Worm (Caenorhabditis elegans) whole organism, L1 larva: ENCODE results near the gene srj-49.

Source experiments
- C04F5.9 ChIP-seq: sonication (generic microtip); optimal IDR thresholded peaks from 2 replicates; lab custom pipeline; 2016; ENCODE audit warnings: missing genetic modification characterization, missing compliant biosample characterization
- aha-1 ChIP-seq: fragments of 150-350 bp; optimal IDR thresholded peaks from 2 replicates; lab custom pipeline; 2014; ENCODE audit warnings: missing biosample characterization, missing genetic modification characterization
- ama-1 ChIP-seq: fragments of 150-350 bp; optimal IDR thresholded peaks from 2 replicates; lab custom pipeline; 2014
- ceh-63 ChIP-seq: fragments of 200-800 bp; sonication (Bioruptor generic); optimal IDR thresholded peaks from 2 replicates; lab custom pipeline; 2018; ENCODE audit warnings: mild to moderate bottlenecking, missing genetic modification characterization, missing compliant biosample characterization
- ceh-82 ChIP-seq, 3 experiments: fragments of 150-350 bp in 1 of 3; sonication (generic microtip) in 2 of 3; optimal IDR thresholded peaks; 2 replicates each; lab custom pipeline; 2014 to 2017; ENCODE audit warnings: missing biosample characterization in 3 of 3, missing genetic modification characterization in 3 of 3
- ceh-88 ChIP-seq: fragments of 200-800 bp; sonication (Bioruptor generic); IDR thresholded peaks from 2 replicates; pipeline ENCODE4 v1.3.6; 2022; ENCODE audit warnings: missing genetic modification characterization, missing compliant biosample characterization
- ceh-90 ChIP-seq: sonication (generic microtip); optimal IDR thresholded peaks from 2 replicates; lab custom pipeline; 2016; ENCODE audit warnings: missing genetic modification characterization, missing compliant biosample characterization
- efl-1 ChIP-seq, 4 experiments: fragments of 150-350 bp; optimal IDR thresholded peaks in 3 of 4; peaks in 1 of 4; 1 replicate in 1 of 4; 2 replicates in 3 of 4; lab custom pipeline; 2014; ENCODE audit warnings: missing biosample characterization in 2 of 4, missing genetic modification characterization in 2 of 4, missing genetic modification reagents in 2 of 4
- efl-3 ChIP-seq: fragments of 200-800 bp; sonication (Bioruptor generic); optimal IDR thresholded peaks from 2 replicates; lab custom pipeline; 2018; ENCODE audit warnings: mild to moderate bottlenecking, missing genetic modification characterization, missing compliant biosample characterization
- egl-27 ChIP-seq, 2 experiments: fragments of 150-350 bp in 1 of 2; sonication (generic microtip); optimal IDR thresholded peaks; 3 replicates each; lab custom pipeline; 2017 to 2018; ENCODE audit warnings: missing biosample characterization in 2 of 2, missing genetic modification characterization in 2 of 2, missing genetic modification reagents in 2 of 2
- elt-2 ChIP-seq: sonication (generic microtip); optimal IDR thresholded peaks from 2 replicates; lab custom pipeline; 2016; ENCODE audit warnings: missing genetic modification characterization, mild to moderate bottlenecking, inconsistent platforms, missing compliant biosample characterization, missing genetic modification reagents
- fkh-10 ChIP-seq: sonication (generic microtip); optimal IDR thresholded peaks from 2 replicates; lab custom pipeline; 2017; ENCODE audit warnings: missing biosample characterization, missing genetic modification reagents, missing genetic modification characterization
- fkh-4 ChIP-seq: sonication (generic microtip); optimal IDR thresholded peaks from 2 replicates; lab custom pipeline; 2016; ENCODE audit warnings: missing compliant biosample characterization, missing genetic modification characterization, borderline replicate concordance
- grh-1 ChIP-seq: fragments of 200-800 bp; sonication (Bioruptor generic); IDR thresholded peaks from 2 replicates; pipeline ENCODE4 v1.3.6; 2022; ENCODE audit warnings: missing genetic modification reagents, missing genetic modification characterization, missing compliant biosample characterization
- hlh-17 ChIP-seq: fragments of 200-800 bp; sonication (Bioruptor generic); optimal IDR thresholded peaks from 2 replicates; lab custom pipeline; 2018; ENCODE audit warnings: missing genetic modification characterization, mild to moderate bottlenecking, missing compliant biosample characterization, moderate library complexity, borderline replicate concordance
- hlh-4 ChIP-seq: sonication (generic microtip); optimal IDR thresholded peaks from 2 replicates; lab custom pipeline; 2016; ENCODE audit warnings: mild to moderate bottlenecking, missing genetic modification characterization, missing compliant biosample characterization
- hpl-2 ChIP-seq: fragments of 150-350 bp; optimal IDR thresholded peaks from 2 replicates; lab custom pipeline; 2014; ENCODE audit warnings: missing biosample characterization, missing genetic modification reagents, missing genetic modification characterization
- lin-14 ChIP-seq: fragments of 200-800 bp; sonication (Bioruptor generic); optimal IDR thresholded peaks from 2 replicates; lab custom pipeline; 2018; ENCODE audit warnings: mild to moderate bottlenecking, missing genetic modification characterization, moderate library complexity, missing compliant biosample characterization
- lir-3 ChIP-seq: sonication (generic microtip); optimal IDR thresholded peaks from 2 replicates; lab custom pipeline; 2016; ENCODE audit warnings: mild to moderate bottlenecking, missing genetic modification characterization, moderate library complexity, missing compliant biosample characterization; ENCODE audit not compliant: poor library complexity
- mdl-1 ChIP-seq, 2 experiments: fragments of 150-350 bp; optimal IDR thresholded peaks; 2 replicates each; lab custom pipeline; 2014 to 2017; ENCODE audit warnings: missing biosample characterization in 2 of 2, missing genetic modification characterization in 2 of 2, inconsistent platforms in 1 of 2
- nhr-12 ChIP-seq: sonication (generic microtip); optimal IDR thresholded peaks from 2 replicates; lab custom pipeline; 2017; ENCODE audit warnings: missing biosample characterization, missing genetic modification characterization
- nhr-77 ChIP-seq: fragments of 150-350 bp; optimal IDR thresholded peaks from 2 replicates; lab custom pipeline; 2014; ENCODE audit warnings: missing biosample characterization, missing genetic modification characterization
- nhr-84 ChIP-seq: sonication (generic microtip); optimal IDR thresholded peaks from 2 replicates; lab custom pipeline; 2017; ENCODE audit warnings: missing biosample characterization, missing genetic modification characterization
- nhr-85 ChIP-seq: sonication (generic microtip); peaks from one replicate; lab custom pipeline; 2016; ENCODE audit warnings: missing genetic modification characterization, inconsistent platforms, missing compliant biosample characterization
- nhr-90 ChIP-seq: sonication (generic microtip); optimal IDR thresholded peaks from 2 replicates; lab custom pipeline; 2016; ENCODE audit warnings: mild to moderate bottlenecking, missing genetic modification characterization, missing compliant biosample characterization; ENCODE audit not compliant: poor library complexity
- pag-3 ChIP-seq: sonication (generic microtip); optimal IDR thresholded peaks from 2 replicates; lab custom pipeline; 2017; ENCODE audit warnings: missing genetic modification characterization, mild to moderate bottlenecking, missing compliant biosample characterization, antibody characterized with exemption, borderline replicate concordance; ENCODE audit not compliant: insufficient read depth
- pax-3 ChIP-seq: fragments of 200-800 bp; sonication (Bioruptor generic); optimal IDR thresholded peaks from 2 replicates; lab custom pipeline; 2018; ENCODE audit warnings: mild to moderate bottlenecking, missing genetic modification characterization, moderate library complexity, missing compliant biosample characterization
- sox-4 ChIP-seq: sonication (generic microtip); optimal IDR thresholded peaks from 2 replicates; lab custom pipeline; 2016; ENCODE audit warnings: missing genetic modification characterization, missing compliant biosample characterization
- swsn-7 ChIP-seq: sonication (generic microtip); optimal IDR thresholded peaks from 2 replicates; lab custom pipeline; 2016; ENCODE audit warnings: missing genetic modification characterization, missing compliant biosample characterization
- unc-30 ChIP-seq: sonication (generic microtip); optimal IDR thresholded peaks from 2 replicates; lab custom pipeline; 2017; ENCODE audit warnings: missing biosample characterization, missing genetic modification characterization
- vab-15 ChIP-seq: sonication (generic microtip); optimal IDR thresholded peaks from 2 replicates; lab custom pipeline; 2017; ENCODE audit warnings: missing genotype, mild to moderate bottlenecking, missing genetic modification characterization, missing compliant biosample characterization
- zag-1 ChIP-seq: fragments of 150-350 bp; optimal IDR thresholded peaks from 2 replicates; lab custom pipeline; 2014; ENCODE audit warnings: missing biosample characterization, missing genetic modification characterization
- zip-4 ChIP-seq: fragments of 200-800 bp; sonication (Bioruptor generic); optimal IDR thresholded peaks from 2 replicates; lab custom pipeline; 2018; ENCODE audit warnings: mild to moderate bottlenecking, missing genetic modification characterization, moderate library complexity, missing compliant biosample characterization

srj-49 gene

DNA sequence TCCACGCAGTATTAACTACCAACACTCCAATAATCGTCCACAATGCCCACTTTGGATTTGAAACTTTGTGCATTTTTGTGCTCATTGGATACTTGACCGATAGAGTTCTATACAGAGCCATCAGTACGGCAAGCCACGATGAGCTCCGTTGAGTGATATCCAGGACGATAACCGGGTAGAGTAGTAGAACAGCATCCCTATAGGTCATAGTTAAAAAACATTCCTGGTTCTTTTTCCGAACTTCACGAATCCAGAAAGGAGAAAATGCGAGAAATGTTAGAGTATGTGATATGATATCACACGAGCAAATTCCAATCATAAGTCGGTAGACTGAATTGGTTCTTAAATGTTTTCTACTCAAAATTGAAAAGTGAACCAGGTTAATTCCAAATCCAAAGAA is 40.1 kb upstream of the srj-49 start (continued):
- no peak for TF ChIP-seq elt-2 (tag; lab: Kevin White, UChicago)

DNA sequence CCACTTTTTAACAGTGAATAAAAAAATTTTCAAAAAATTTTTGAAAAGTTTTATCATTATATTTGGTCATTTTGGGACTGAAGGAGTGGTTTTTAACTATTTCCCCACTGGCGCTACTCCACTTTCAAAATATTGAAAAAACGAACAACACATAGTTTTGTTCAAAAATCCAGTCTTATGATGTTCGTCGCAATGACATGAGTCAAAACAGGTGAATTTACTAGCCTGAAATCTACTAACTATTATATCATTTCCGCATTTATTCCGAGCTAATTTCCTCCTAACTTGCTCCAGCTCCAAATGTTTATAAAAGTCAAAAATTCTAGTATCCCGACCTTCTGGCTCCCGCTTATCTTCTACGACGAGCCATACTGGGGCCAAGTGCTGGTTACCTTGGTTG is 36.3 kb upstream of the srj-49 start, which contains the start of gene sre-24:
Gene sre-24 (plus strand): TSS at position 301 of the 400 bp plus-strand sequence.
- TF ChIP-seq vab-15 (tag; lab: Kevin White, UChicago) (no peak), ama-1 (lab: Kevin White, UChicago) (no peak), nhr-85 (no peak), lir-3 (tag; lab: Kevin White, UChicago) (no peak), ceh-88 (no peak), swsn-7 (tag; lab: Kevin White, UChicago) (no peak), hlh-17 (no peak), nhr-84 (no peak), sox-4 (tag; lab: Kevin White, UChicago) (no peak), hpl-2 (no peak), zag-1 (tag; lab: Kevin White, UChicago) (no peak), pag-3 (tag; lab: Kevin White, UChicago) (no peak), nhr-77 (tag; lab: Kevin White, UChicago) (no peak), ceh-63 (GFP tag; lab: Kevin White, UChicago) (no peak), efl-1 (optimal IDR thresholded peaks at IDR 0.05; lab: Kevin White, UChicago) (no peak), efl-1 (GFP tag; optimal IDR thresholded peaks at IDR 0.05 in 1 of 2; lab: Kevin White, UChicago) (no peak), pax-3 (tag; lab: Kevin White, UChicago) (no peak), C04F5.9 (tag; lab: Kevin White, UChicago) (no peak), ceh-90 (no peak)

- no peak for TF ChIP-seq hlh-17
- no peak for TF ChIP-seq nhr-12 (tag; lab: Kevin White, UChicago)
- TF ChIP-seq fkh-10, result no peak
- no peak for TF ChIP-seq lin-14 (GFP tag; lab: Kevin White, UChicago)
- no peak for TF ChIP-seq C04F5.9 (tag; lab: Kevin White, UChicago)
- TF ChIP-seq efl-1 (optimal IDR thresholded peaks at IDR 0.05; lab: Kevin White, UChicago), result no peak
- TF ChIP-seq efl-1 (GFP tag; optimal IDR thresholded peaks at IDR 0.05 in 1 of 2; lab: Kevin White, UChicago), result no peak
- TF ChIP-seq fkh-4, result no peak
Observed at ce11 chrV:2883097-2883496, 35.0 kb upstream of the srj-49 start.

- no peak for TF ChIP-seq grh-1 (GFP tag; lab: Robert Waterston, UW)
- TF ChIP-seq fkh-4, result no peak
- TF ChIP-seq fkh-10, result no peak
- no peak for TF ChIP-seq ceh-82 (tag; optimal IDR thresholded peaks at IDR 0.05; lab: Kevin White, UChicago)
- TF ChIP-seq unc-30 (tag; lab: Kevin White, UChicago), result no peak
- no peak for TF ChIP-seq ceh-90
- TF ChIP-seq hlh-4 (tag; lab: Kevin White, UChicago), result no peak
- no peak for TF ChIP-seq zip-4 (GFP tag; lab: Kevin White, UChicago)
- TF ChIP-seq mdl-1 (tag; optimal IDR thresholded peaks at IDR 0.05; lab: Kevin White, UChicago), result no peak
- no peak for TF ChIP-seq egl-27 (tag; optimal IDR thresholded peaks at IDR 0.05; lab: Kevin White, UChicago)
- no peak for TF ChIP-seq aha-1 (tag; lab: Kevin White, UChicago)
- no peak for TF ChIP-seq efl-3
- TF ChIP-seq, all 84 proteins: peak for 0
Observed at ce11 chrV:2881565-2881964, 33.4 kb upstream of the srj-49 start.

DNA sequence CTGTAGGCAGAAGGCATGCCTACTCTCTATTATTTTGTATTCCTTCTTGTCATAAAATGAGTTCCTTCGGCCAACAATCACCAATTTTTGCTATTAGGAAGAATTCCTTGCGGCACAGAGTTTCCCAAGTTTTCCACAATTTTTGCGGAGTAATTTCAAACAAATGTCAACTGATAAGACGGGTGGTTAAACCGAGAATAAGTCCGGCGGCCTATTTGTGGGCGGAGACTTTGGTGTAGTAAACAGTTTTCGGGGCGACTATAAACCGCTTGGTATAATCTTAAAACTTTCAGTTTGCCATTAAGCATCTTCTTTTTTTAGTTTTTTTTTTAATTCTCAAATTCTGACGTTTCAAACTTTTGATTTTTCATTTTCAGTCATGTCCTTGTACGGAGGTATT is 32.9 kb upstream of the srj-49 start, which contains the start of gene ifc-1:
Gene ifc-1 (plus strand): TSS at position 378 of the 400 bp plus-strand sequence.
- TF ChIP-seq efl-1 (optimal IDR thresholded peaks at IDR 0.05; lab: Kevin White, UChicago), result no peak
- TF ChIP-seq efl-1 (GFP tag; optimal IDR thresholded peaks at IDR 0.05 in 1 of 2; lab: Kevin White, UChicago), result peak in 1 of 2 experiments; percentile 21
- no peak for TF ChIP-seq nhr-90 (tag; lab: Kevin White, UChicago)
- peak; percentile 67 for TF ChIP-seq elt-2 (tag; lab: Kevin White, UChicago)
- TF ChIP-seq, all 84 proteins: peak for 2
